Fruit fly (Drosophila melanogaster) whole organism, embryonic: ENCODE data around the gene CG13613.

Source experiments
- Atf-2 ChIP-seq: fragments of 200-800 bp; sonication (Bioruptor generic); optimal IDR thresholded peaks from 2 replicates; lab custom pipeline; 2016; ENCODE audit warnings: missing biosample characterization, missing genetic modification characterization
- Atf3 ChIP-seq: fragments of 200-800 bp; sonication (Bioruptor generic); optimal IDR thresholded peaks from 3 replicates; lab custom pipeline; 2016; ENCODE audit warnings: missing biosample characterization, missing genetic modification characterization
- Blimp-1 ChIP-seq: fragments of 200-800 bp; sonication (Bioruptor generic); optimal IDR thresholded peaks from 3 replicates; lab custom pipeline; 2018; ENCODE audit warnings: missing biosample characterization, missing genetic modification characterization, mild to moderate bottlenecking, moderate library complexity, missing genetic modification reagents
- CG11247 ChIP-seq: fragments of 200-800 bp; sonication (Bioruptor generic); IDR thresholded peaks from 2 replicates; pipeline ENCODE4 v1.3.6; 2022; ENCODE audit warnings: missing biosample characterization, missing genetic modification characterization
- CG15514 ChIP-seq: fragments of 200-800 bp; sonication (Bioruptor generic); optimal IDR thresholded peaks from 3 replicates; lab custom pipeline; 2017; ENCODE audit warnings: missing biosample characterization, missing genetic modification characterization, mild to moderate bottlenecking, moderate library complexity, missing genetic modification reagents
- CG15696 ChIP-seq: fragments of 200-800 bp; sonication (Bioruptor generic); optimal IDR thresholded peaks from 2 replicates; lab custom pipeline; 2019; ENCODE audit warnings: missing biosample characterization, mild to moderate bottlenecking, missing genetic modification characterization, moderate library complexity
- CG16813 ChIP-seq: fragments of 200-800 bp; sonication (Bioruptor generic); IDR thresholded peaks from 3 replicates; pipeline ENCODE4 v1.3.6; 2022; ENCODE audit warnings: missing biosample characterization, missing genetic modification characterization; ENCODE audit not compliant: partially characterized antibody
- CG16815 ChIP-seq: fragments of 200-800 bp; sonication (Bioruptor generic); optimal IDR thresholded peaks from 3 replicates; lab custom pipeline; 2017; ENCODE audit warnings: missing biosample characterization, mild to moderate bottlenecking, missing genetic modification characterization
- CG17829 ChIP-seq: fragments of 200-800 bp; optimal IDR thresholded peaks from 2 replicates; lab custom pipeline; 2019; ENCODE audit warnings: missing biosample characterization, mild to moderate bottlenecking, missing genetic modification characterization, moderate library complexity
- CG18764 ChIP-seq: fragments of 200-800 bp; sonication (Bioruptor generic); optimal IDR thresholded peaks from 3 replicates; lab custom pipeline; 2016; ENCODE audit warnings: missing biosample characterization, missing genetic modification characterization
- CG3163 ChIP-seq: fragments of 200-800 bp; sonication (Bioruptor generic); optimal IDR thresholded peaks from 3 replicates; lab custom pipeline; 2016; ENCODE audit warnings: missing biosample characterization, missing genetic modification characterization
- CG42726 ChIP-seq: fragments of 200-800 bp; sonication (Bioruptor generic); IDR thresholded peaks from 2 replicates; pipeline ENCODE4 v1.3.6; 2022; ENCODE audit warnings: missing biosample characterization, missing genetic modification characterization; ENCODE audit not compliant: partially characterized antibody
- CG4820 ChIP-seq: fragments of 200-800 bp; sonication (Bioruptor generic); optimal IDR thresholded peaks from 3 replicates; lab custom pipeline; 2016; ENCODE audit warnings: missing biosample characterization, missing genetic modification characterization
- CG5180 ChIP-seq: fragments of 200-800 bp; sonication (Bioruptor generic); optimal IDR thresholded peaks from 3 replicates; lab custom pipeline; 2017; ENCODE audit warnings: missing biosample characterization, missing genetic modification characterization, mild to moderate bottlenecking, moderate library complexity, missing genetic modification reagents
- CG5953 ChIP-seq: fragments of 200-800 bp; sonication (Bioruptor generic); IDR thresholded peaks from 2 replicates; pipeline ENCODE4 v1.3.6; 2022; ENCODE audit warnings: missing biosample characterization, missing genetic modification characterization
- CG7839 ChIP-seq: fragments of 200-800 bp; sonication (Bioruptor generic); optimal IDR thresholded peaks from 3 replicates; lab custom pipeline; 2018; ENCODE audit warnings: missing biosample characterization, mild to moderate bottlenecking, missing genetic modification characterization, moderate library complexity
- CG8765 ChIP-seq: fragments of 200-800 bp; sonication (Bioruptor generic); IDR thresholded peaks from 2 replicates; pipeline ENCODE4 v1.3.6; 2022; ENCODE audit warnings: missing biosample characterization, missing genetic modification characterization
- CG9437 ChIP-seq: fragments of 200-800 bp; sonication (Bioruptor generic); optimal IDR thresholded peaks from 2 replicates; lab custom pipeline; 2018; ENCODE audit warnings: missing biosample characterization, mild to moderate bottlenecking, missing genetic modification characterization
- CHES-1-like ChIP-seq: fragments of 200-800 bp; sonication (Bioruptor generic); optimal IDR thresholded peaks from 2 replicates; lab custom pipeline; 2016; ENCODE audit warnings: missing biosample characterization, missing genetic modification characterization
- Dip2 ChIP-seq: fragments of 200-800 bp; sonication (Bioruptor generic); IDR thresholded peaks from 2 replicates; pipeline ENCODE4 v1.3.6; 2022; ENCODE audit warnings: missing biosample characterization, missing genetic modification characterization
- ERR ChIP-seq: fragments of 200-800 bp; sonication (Bioruptor generic); optimal IDR thresholded peaks from 2 replicates; lab custom pipeline; 2016; ENCODE audit warnings: missing biosample characterization, missing genetic modification characterization
- Gug ChIP-seq: fragments of 200-800 bp; sonication (Bioruptor generic); IDR thresholded peaks from 4 replicates; pipeline ENCODE4 v1.3.6; 2022; ENCODE audit warnings: missing biosample characterization, missing genetic modification characterization
- Hand ChIP-seq: fragments of 200-800 bp; sonication (Bioruptor generic); optimal IDR thresholded peaks from 2 replicates; lab custom pipeline; 2017; ENCODE audit warnings: mild to moderate bottlenecking, missing biosample characterization, missing genetic modification reagents, missing genetic modification characterization
- Mes4 ChIP-seq: fragments of 200-800 bp; sonication (Bioruptor generic); optimal IDR thresholded peaks from 2 replicates; lab custom pipeline; 2016; ENCODE audit warnings: missing biosample characterization, missing genetic modification characterization
- NFAT ChIP-seq: fragments of 200-800 bp; sonication (Bioruptor generic); IDR thresholded peaks from 2 replicates; pipeline ENCODE4 v1.3.6; 2022; ENCODE audit warnings: missing biosample characterization, missing genetic modification characterization
- Ptx1 ChIP-seq: fragments of 200-800 bp; sonication (Bioruptor generic); IDR thresholded peaks from 2 replicates; pipeline ENCODE4 v1.3.6; 2022; ENCODE audit warnings: missing biosample characterization, missing genetic modification characterization
- Rfx ChIP-seq: fragments of 200-800 bp; sonication (Bioruptor generic); IDR thresholded peaks from 2 replicates; pipeline ENCODE4 v1.3.6; 2022; ENCODE audit warnings: missing biosample characterization, missing genetic modification characterization
- Scr ChIP-seq: fragments of 200-800 bp; sonication (Bioruptor generic); IDR thresholded peaks from 2 replicates; pipeline ENCODE4 v1.3.6; 2022; ENCODE audit warnings: missing biosample characterization, missing genetic modification characterization; ENCODE audit not compliant: partially characterized antibody
- Sry-δ ChIP-seq: fragments of 200-800 bp; sonication (Bioruptor generic); optimal IDR thresholded peaks from 2 replicates; lab custom pipeline; 2016; ENCODE audit warnings: missing biosample characterization, missing genetic modification characterization
- Xbp1 ChIP-seq: fragments of 200-800 bp; sonication (Bioruptor generic); optimal IDR thresholded peaks from 3 replicates; lab custom pipeline; 2016; ENCODE audit warnings: missing biosample characterization, mild to moderate bottlenecking, missing genetic modification characterization
- bbx ChIP-seq: fragments of 200-800 bp; sonication (Bioruptor generic); IDR thresholded peaks from 2 replicates; pipeline ENCODE4 v1.3.6; 2022; ENCODE audit warnings: missing biosample characterization, missing genetic modification characterization; ENCODE audit not compliant: partially characterized antibody
- caup ChIP-seq: fragments of 200-800 bp; sonication (Bioruptor generic); optimal IDR thresholded peaks from 3 replicates; lab custom pipeline; 2017; ENCODE audit warnings: missing biosample characterization, mild to moderate bottlenecking, missing genetic modification characterization, moderate library complexity; ENCODE audit not compliant: severe bottlenecking
- exex ChIP-seq: fragments of 200-800 bp; sonication (Bioruptor generic); optimal IDR thresholded peaks from 4 replicates; lab custom pipeline; 2018; ENCODE audit warnings: missing biosample characterization, mild to moderate bottlenecking, missing genetic modification characterization, moderate library complexity
- fd3F ChIP-seq: fragments of 200-800 bp; sonication (Bioruptor generic); optimal IDR thresholded peaks from 2 replicates; lab custom pipeline; 2018; ENCODE audit warnings: missing biosample characterization, mild to moderate bottlenecking, missing genetic modification characterization, moderate library complexity
- ftz-f1 ChIP-seq: fragments of 200-800 bp; sonication (Bioruptor generic); optimal IDR thresholded peaks from 2 replicates; lab custom pipeline; 2016; ENCODE audit warnings: missing biosample characterization, missing genetic modification characterization
- fu2 ChIP-seq: fragments of 200-800 bp; sonication (Bioruptor generic); optimal IDR thresholded peaks from 2 replicates; lab custom pipeline; 2016; ENCODE audit warnings: missing biosample characterization, missing genetic modification characterization
- gsb-n ChIP-seq: fragments of 200-800 bp; sonication (Bioruptor generic); optimal IDR thresholded peaks from 3 replicates; lab custom pipeline; 2018; ENCODE audit warnings: missing biosample characterization, mild to moderate bottlenecking, missing genetic modification characterization
- her ChIP-seq: fragments of 200-800 bp; sonication (Bioruptor generic); optimal IDR thresholded peaks from 2 replicates; lab custom pipeline; 2016; ENCODE audit warnings: missing biosample characterization, missing genetic modification characterization
- knrl ChIP-seq: fragments of 200-800 bp; sonication (Bioruptor generic); IDR thresholded peaks from 3 replicates; pipeline ENCODE4 v1.3.6; 2022; ENCODE audit warnings: missing biosample characterization, missing genetic modification characterization; ENCODE audit not compliant: partially characterized antibody
- oc ChIP-seq: fragments of 200-800 bp; sonication (Bioruptor generic); optimal IDR thresholded peaks from 2 replicates; lab custom pipeline; 2018; ENCODE audit warnings: missing biosample characterization, mild to moderate bottlenecking, missing genetic modification characterization, moderate library complexity
- pfk ChIP-seq: fragments of 200-800 bp; sonication (Bioruptor generic); optimal IDR thresholded peaks from 2 replicates; lab custom pipeline; 2018; ENCODE audit warnings: missing biosample characterization, mild to moderate bottlenecking, missing genetic modification characterization, moderate library complexity
- rib ChIP-seq: fragments of 200-800 bp; sonication (Bioruptor generic); IDR thresholded peaks from 2 replicates; pipeline ENCODE4 v1.3.6; 2022; ENCODE audit warnings: missing biosample characterization, missing genetic modification characterization
- sc ChIP-seq, 3 experiments: fragments of >200 bp in 2 of 3; fragments of 200-800 bp in 1 of 3; sonication (Bioruptor generic) in 1 of 3; optimal IDR thresholded peaks; 2 replicates in 2 of 3; 3 replicates in 1 of 3; lab custom pipeline; 2017; ENCODE audit warnings: mild to moderate bottlenecking in 1 of 3, missing biosample characterization in 1 of 3, missing genetic modification characterization in 1 of 3, missing genetic modification reagents in 1 of 3
- sd ChIP-seq: fragments of 200-800 bp; sonication (Bioruptor generic); optimal IDR thresholded peaks from 3 replicates; lab custom pipeline; 2018; ENCODE audit warnings: missing biosample characterization, mild to moderate bottlenecking, missing genetic modification characterization, moderate library complexity
- sima ChIP-seq: fragments of 200-800 bp; sonication (Bioruptor generic); optimal IDR thresholded peaks from 2 replicates; lab custom pipeline; 2016; ENCODE audit warnings: missing biosample characterization, missing genetic modification characterization
- ttk ChIP-seq: fragments of 200-800 bp; sonication (Bioruptor generic); IDR thresholded peaks from 2 replicates; pipeline ENCODE4 v2.1.2; 2022; ENCODE audit warnings: missing biosample characterization, missing genetic modification characterization
- wek ChIP-seq: fragments of 200-800 bp; sonication (Bioruptor generic); optimal IDR thresholded peaks from 3 replicates; lab custom pipeline; 2018; ENCODE audit warnings: missing biosample characterization, mild to moderate bottlenecking, missing genetic modification characterization, moderate library complexity

The CG13613 gene

DNA sequence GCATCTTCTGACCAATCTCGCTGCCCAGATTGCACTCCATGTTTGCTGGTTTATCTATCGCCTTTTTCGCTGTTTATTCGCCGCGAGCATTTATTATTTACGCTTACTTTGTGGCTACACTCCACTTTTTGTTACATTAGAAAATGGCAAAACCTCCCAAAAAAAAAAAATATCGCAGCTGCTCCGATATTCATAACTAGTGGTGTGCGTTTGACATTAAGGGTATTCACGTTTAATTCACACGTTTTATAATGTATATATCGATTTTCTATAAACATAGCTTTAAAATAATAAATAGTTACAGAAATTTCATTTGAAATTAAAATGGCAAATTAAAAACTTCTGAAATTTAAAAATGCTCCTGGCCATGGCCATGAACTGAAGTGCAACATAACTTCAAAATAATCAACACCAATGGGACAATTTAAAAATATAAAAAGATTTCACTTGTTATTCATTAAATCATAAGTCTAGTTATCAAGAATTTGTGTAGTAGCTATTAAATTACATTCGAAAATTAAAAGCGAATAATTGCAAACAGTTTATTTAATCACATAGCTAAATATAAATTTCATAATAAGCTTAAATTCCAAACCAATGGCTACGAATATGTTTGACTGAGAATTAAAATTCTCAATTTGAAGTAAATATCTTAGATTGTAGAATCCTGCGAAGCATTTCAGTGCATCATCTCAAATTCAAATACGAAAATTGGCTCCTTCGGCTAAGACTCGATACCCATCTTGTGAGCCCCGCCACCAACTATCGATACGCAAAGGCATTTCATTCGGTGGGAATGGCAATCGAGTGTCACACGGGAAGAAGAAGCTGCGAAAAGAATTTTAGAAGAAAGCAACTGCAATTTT lies 46.9 kb upstream of the CG13613 start, which contains the start of the genes Nab2 and BRWD3 (continued):
- TF ChIP-seq bbx (peak; percentile 75), CG16813 (GFP tag; lab: Robert Waterston, UW) (peak; percentile 71), Gug (GFP tag; lab: Robert Waterston, UW) (peak; percentile 29; the same call in 1 of the 4 replicates), ftz-f1 (no peak), Sry-δ (GFP tag; lab: Kevin White, UChicago) (peak; percentile 78), Scr (GFP tag; lab: Robert Waterston, UW) (peak; percentile 64), Atf-2 (GFP tag; lab: Kevin White, UChicago) (no peak), wek (GFP tag; lab: Kevin White, UChicago) (peak; percentile 83), sc (optimal IDR thresholded peaks at IDR 0.05; lab: Kevin White, UChicago) (no peak), sc (GFP tag; optimal IDR thresholded peaks at IDR 0.05; lab: Kevin White, UChicago) (no peak), knrl (GFP tag; lab: Robert Waterston, UW) (peak; percentile 61; the same call in 2 of the 3 replicates), CG42726 (GFP tag; lab: Robert Waterston, UW) (peak; percentile 81), Rfx (peak; percentile 75), her (GFP tag; lab: Kevin White, UChicago) (no peak), ERR (GFP tag; lab: Kevin White, UChicago) (no peak), sd (tag; lab: Kevin White, UChicago) (no peak), CG5180 (GFP tag; lab: Kevin White, UChicago) (no peak), Atf3 (GFP tag; lab: Kevin White, UChicago) (no peak), pfk (GFP tag; lab: Kevin White, UChicago) (no peak), rib (GFP tag; lab: Robert Waterston, UW) (no peak), NFAT (GFP tag; lab: Robert Waterston, UW) (peak; percentile 69), CG3163 (GFP tag; lab: Kevin White, UChicago) (no peak), CG7839 (tag; lab: Kevin White, UChicago) (no peak), CG11247 (GFP tag; lab: Robert Waterston, UW) (peak; percentile 34; the same call in 1 of the 2 replicates), CG8765 (GFP tag; lab: Robert Waterston, UW) (0 out of 2 replicates have a peak, but pooled peaks have one; percentile 28), CG18764 (GFP tag; lab: Kevin White, UChicago) (no peak), CG5953 (GFP tag; lab: Robert Waterston, UW) (no peak), caup (GFP tag; lab: Kevin White, UChicago) (no peak), fu2 (GFP tag; lab: Kevin White, UChicago) (no peak), CG17829 (tag; lab: Kevin White, UChicago) (peak; percentile 18), Xbp1 (GFP tag; lab: Kevin White, UChicago) (peak; percentile 58), sima (GFP tag; lab: Kevin White, UChicago) (no peak), oc (tag; lab: Kevin White, UChicago) (no peak), CG9437 (peak; percentile 33), CG4820 (GFP tag; lab: Kevin White, UChicago) (peak; percentile 5), Ptx1 (GFP tag; lab: Robert Waterston, UW) (peak; percentile 35; the same call in 1 of the 2 replicates), CHES-1-like (GFP tag; lab: Kevin White, UChicago) (no peak), fd3F (GFP tag; lab: Kevin White, UChicago) (peak; percentile 22), gsb-n (tag; lab: Kevin White, UChicago) (no peak), CG15696 (tag; lab: Kevin White, UChicago) (peak; percentile 28), exex (no peak), Hand (GFP tag; lab: Kevin White, UChicago) (no peak), Mes4 (GFP tag; lab: Kevin White, UChicago) (no peak), CG16815 (GFP tag; lab: Kevin White, UChicago) (peak; percentile 38), Blimp-1 (GFP tag; lab: Kevin White, UChicago) (no peak), CG15514 (GFP tag; lab: Kevin White, UChicago) (peak; percentile 34), ttk (0 out of 2 replicates have a peak, but pooled peaks have one; percentile 24), Dip2 (GFP tag; lab: Robert Waterston, UW) (no peak)
